Fruit fly (Drosophila melanogaster) whole organism, wandering third instar larva: ENCODE data around the gene Josd.
A peak's percentile ranks its signal among the peaks of the same experiment; 100 is the strongest.

Experiments used
- Abd-B ChIP-seq: fragments of >200 bp; optimal IDR thresholded peaks from 2 replicates; lab custom pipeline; 2017; ENCODE audit warnings: missing biosample characterization, missing genetic modification characterization
- CG32264 ChIP-seq: fragments of 200-800 bp; sonication (Bioruptor generic); optimal IDR thresholded peaks from 2 replicates; lab custom pipeline; 2016; ENCODE audit warnings: missing biosample characterization, missing genetic modification characterization
- CG9705 ChIP-seq: fragments of 200-800 bp; sonication (Bioruptor generic); optimal IDR thresholded peaks from 2 replicates; lab custom pipeline; 2018; ENCODE audit warnings: missing biosample characterization, mild to moderate bottlenecking, missing genetic modification characterization
- CrebA ChIP-seq: fragments of 200-800 bp; sonication (Bioruptor generic); optimal IDR thresholded peaks from 2 replicates; lab custom pipeline; 2016; ENCODE audit warnings: missing biosample characterization, mild to moderate bottlenecking, missing genetic modification characterization, borderline replicate concordance
- Dfd ChIP-seq: fragments of >200 bp; optimal IDR thresholded peaks from 2 replicates; lab custom pipeline; 2017; ENCODE audit warnings: missing biosample characterization, missing genetic modification characterization
- Dif ChIP-seq: fragments of 200-275, 200-300 bp; sonication (Bioruptor generic); optimal IDR thresholded peaks from 2 replicates; lab custom pipeline; 2018; ENCODE audit warnings: missing biosample characterization, missing genetic modification characterization; ENCODE audit not compliant: partially characterized antibody
- GATAd ChIP-seq: sonication (Bioruptor generic); optimal IDR thresholded peaks from 2 replicates; lab custom pipeline; 2016; ENCODE audit warnings: missing biosample characterization, missing genetic modification characterization
- HLH106 ChIP-seq: fragments of 200-800 bp; optimal IDR thresholded peaks from 3 replicates; lab custom pipeline; 2019; ENCODE audit warnings: missing biosample characterization, mild to moderate bottlenecking, missing genetic modification characterization, moderate library complexity
- Hnf4 ChIP-seq: fragments of 200-800 bp; sonication (Bioruptor generic); optimal IDR thresholded peaks from 2 replicates; lab custom pipeline; 2016; ENCODE audit warnings: missing biosample characterization, mild to moderate bottlenecking, missing genetic modification characterization
- Hr78 ChIP-seq: fragments of >200 bp; optimal IDR thresholded peaks from 2 replicates; lab custom pipeline; 2017; ENCODE audit warnings: missing biosample characterization, missing genetic modification characterization
- Hr83 ChIP-seq: fragments of 200-300 bp; sonication (Bioruptor generic); optimal IDR thresholded peaks from 2 replicates; lab custom pipeline; 2016; ENCODE audit warnings: missing biosample characterization, mild to moderate bottlenecking, missing genetic modification characterization, moderate library complexity; ENCODE audit not compliant: poor library complexity, severe bottlenecking
- Jra ChIP-seq: sonication (Bioruptor generic); optimal IDR thresholded peaks from 2 replicates; lab custom pipeline; 2016; ENCODE audit warnings: missing biosample characterization, missing genetic modification characterization
- Mio ChIP-seq: sonication (Bioruptor generic); optimal IDR thresholded peaks from 2 replicates; lab custom pipeline; 2016; ENCODE audit warnings: missing biosample characterization, missing genetic modification characterization
- Myc ChIP-seq: fragments of >200 bp; optimal IDR thresholded peaks from 2 replicates; lab custom pipeline; 2017
- N ChIP-seq: fragments of >200 bp; optimal IDR thresholded peaks from 2 replicates; lab custom pipeline; 2018; ENCODE audit warnings: missing biosample characterization, missing external identifiers, missing genetic modification characterization
- OdsH ChIP-seq: fragments of 200-800 bp; sonication (Bioruptor generic); optimal IDR thresholded peaks from 2 replicates; lab custom pipeline; 2016; ENCODE audit warnings: missing biosample characterization, mild to moderate bottlenecking, missing genetic modification characterization
- Rel ChIP-seq, 2 experiments: fragments of 200-800 bp; sonication (Bioruptor generic) in 1 of 2; optimal IDR thresholded peaks; 2 replicates in 1 of 2; 3 replicates in 1 of 2; lab custom pipeline; 2016 to 2019; ENCODE audit warnings: mild to moderate bottlenecking in 2 of 2, missing biosample characterization in 2 of 2, missing genetic modification characterization in 2 of 2, moderate library complexity in 1 of 2
- Sp1 ChIP-seq: fragments of 200-800 bp; sonication (Bioruptor generic); optimal IDR thresholded peaks from 3 replicates; lab custom pipeline; 2019; ENCODE audit warnings: missing biosample characterization, mild to moderate bottlenecking, missing genetic modification characterization, moderate library complexity
- Vsx2 ChIP-seq: fragments of 200-300, 225-300 bp; sonication (Bioruptor generic); optimal IDR thresholded peaks from 2 replicates; lab custom pipeline; 2018; ENCODE audit warnings: missing biosample characterization, missing genetic modification characterization; ENCODE audit not compliant: partially characterized antibody
- br ChIP-seq: fragments of 200-800 bp; sonication (Bioruptor generic); optimal IDR thresholded peaks from 2 replicates; lab custom pipeline; 2016; ENCODE audit warnings: missing biosample characterization, missing genetic modification characterization
- brk ChIP-seq: fragments of 200-800 bp; sonication (Bioruptor generic); optimal IDR thresholded peaks from 2 replicates; lab custom pipeline; 2016; ENCODE audit warnings: missing biosample characterization, mild to moderate bottlenecking, missing genetic modification characterization
- dl ChIP-seq, 2 experiments: fragments of 175-275, 200-275 bp in 1 of 2; fragments of 200-275 bp in 1 of 2; sonication (Bioruptor generic); optimal IDR thresholded peaks; lab custom pipeline; 2018; ENCODE audit warnings: mild to moderate bottlenecking in 2 of 2, missing biosample characterization in 2 of 2, missing genetic modification characterization in 2 of 2, moderate library complexity in 2 of 2; ENCODE audit not compliant: partially characterized antibody in 2 of 2, insufficient read depth in 1 of 2
- ey ChIP-seq: fragments of 200-800 bp; sonication (Bioruptor generic); optimal IDR thresholded peaks from 2 replicates; lab custom pipeline; 2016; ENCODE audit warnings: missing biosample characterization, missing genetic modification characterization
- foxo ChIP-seq, 2 experiments: fragments of 200-800 bp; sonication (Bioruptor generic); optimal IDR thresholded peaks; 2 replicates in 1 of 2; 3 replicates in 1 of 2; lab custom pipeline; 2016 to 2017; ENCODE audit warnings: missing biosample characterization in 2 of 2, missing genetic modification characterization in 2 of 2
- fru ChIP-seq: fragments of 200-800 bp; sonication (Bioruptor generic); optimal IDR thresholded peaks from 3 replicates; lab custom pipeline; 2016; ENCODE audit warnings: missing biosample characterization, mild to moderate bottlenecking, missing genetic modification characterization
- h ChIP-seq: fragments of 200-800 bp; sonication (Bioruptor generic); optimal IDR thresholded peaks from 3 replicates; lab custom pipeline; 2016; ENCODE audit warnings: missing biosample characterization, mild to moderate bottlenecking, missing genetic modification characterization
- jim ChIP-seq: fragments of 175-275, 200-325 bp; sonication (Bioruptor generic); optimal IDR thresholded peaks from 2 replicates; lab custom pipeline; 2016; ENCODE audit warnings: missing biosample characterization, mild to moderate bottlenecking, missing genetic modification characterization
- lola ChIP-seq: fragments of >200 bp; optimal IDR thresholded peaks from 2 replicates; lab custom pipeline; 2017; ENCODE audit warnings: missing biosample characterization, missing genetic modification characterization
- pan ChIP-seq: fragments of >200 bp; optimal IDR thresholded peaks from 2 replicates; lab custom pipeline; 2017
- psq ChIP-seq: fragments of 200-800 bp; sonication (Bioruptor generic); optimal IDR thresholded peaks from 3 replicates; lab custom pipeline; 2017; ENCODE audit warnings: missing biosample characterization, mild to moderate bottlenecking, missing genetic modification characterization, moderate library complexity
- rgr ChIP-seq: fragments of 200-800 bp; sonication (Bioruptor generic); optimal IDR thresholded peaks from 3 replicates; lab custom pipeline; 2016; ENCODE audit warnings: missing biosample characterization, mild to moderate bottlenecking, missing genetic modification characterization
- sage ChIP-seq: fragments of 200-800 bp; sonication (Bioruptor generic); optimal IDR thresholded peaks from 2 replicates; lab custom pipeline; 2016; ENCODE audit warnings: missing biosample characterization, mild to moderate bottlenecking, missing genetic modification characterization
- sv ChIP-seq: fragments of 200-800 bp; sonication (Bioruptor generic); optimal IDR thresholded peaks from 3 replicates; lab custom pipeline; 2016; ENCODE audit warnings: missing biosample characterization, missing genetic modification characterization
- usp ChIP-seq: fragments of >200 bp; optimal IDR thresholded peaks from 2 replicates; lab custom pipeline; 2017; ENCODE audit warnings: missing biosample characterization, missing genetic modification characterization
- woc ChIP-seq: sonication (Bioruptor generic); optimal IDR thresholded peaks from 2 replicates; lab custom pipeline; 2016; ENCODE audit warnings: missing biosample characterization, mild to moderate bottlenecking, missing genetic modification characterization

Gene Josd

DNA sequence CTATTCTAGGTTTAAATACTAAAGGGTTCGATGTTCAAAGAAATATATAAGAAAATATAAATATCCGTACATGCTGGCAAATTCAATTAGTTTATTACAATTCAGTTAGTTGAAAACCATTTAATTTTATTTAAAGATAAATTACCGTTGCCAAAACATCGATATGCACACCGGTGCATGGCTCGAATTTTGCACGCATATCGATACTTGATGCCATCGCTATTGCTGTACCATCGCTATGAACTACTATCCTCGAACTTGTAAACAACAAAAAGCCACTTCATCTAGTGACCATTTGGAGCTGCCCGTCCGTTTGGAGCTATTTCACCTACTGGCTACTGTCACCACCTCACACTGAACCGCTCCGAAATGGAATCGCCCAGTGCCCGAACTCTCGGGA is at the start of gene Josd:
Josd (plus strand) TSS at position 270 of the 400 bp plus-strand sequence.
- TF ChIP-seq Rel (GFP tag; optimal IDR thresholded peaks at IDR 0.05; lab: Kevin White, UChicago) (no peak), Rel (tag; optimal IDR thresholded peaks at IDR 0.05; lab: Kevin White, UChicago) (peak; percentile 67), foxo (GFP tag; optimal IDR thresholded peaks at IDR 0.05; lab: Kevin White, UChicago) (peak in 1 of 2 experiments; percentile 11), Abd-B (GFP tag; lab: Kevin White, UChicago) (no peak), sage (GFP tag; lab: Kevin White, UChicago) (no peak), rgr (GFP tag; lab: Kevin White, UChicago) (peak; percentile 11), h (peak; percentile 17), jim (GFP tag; lab: Kevin White, UChicago) (no peak), woc (peak; percentile 36), Hnf4 (peak; percentile 10), Hr83 (GFP tag; lab: Kevin White, UChicago) (peak; percentile 24)

DNA sequence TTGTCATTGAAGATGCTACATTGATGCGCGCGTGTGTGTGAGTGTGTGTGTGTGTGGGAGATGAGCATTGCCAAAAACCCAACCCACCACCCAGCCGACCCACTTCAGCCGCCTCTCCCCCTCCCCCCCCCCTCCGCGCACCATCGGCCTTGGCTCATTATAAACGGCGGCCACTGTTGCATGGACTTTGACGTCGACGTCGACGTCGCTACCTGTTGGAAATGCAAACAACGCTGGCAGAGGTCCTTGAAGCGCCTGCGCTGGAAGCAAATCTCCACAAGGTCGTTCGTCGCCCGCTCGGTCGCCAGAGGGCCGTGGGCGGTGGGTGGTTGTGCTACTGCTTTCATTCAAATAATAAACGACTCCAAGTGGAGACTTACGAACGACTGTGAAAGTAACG is 44.3 kb upstream of the Josd start:
- peak; percentile 90 for TF ChIP-seq Dfd (GFP tag; lab: Kevin White, UChicago)
- no peak for TF ChIP-seq sv (GFP tag; lab: Kevin White, UChicago)

DNA sequence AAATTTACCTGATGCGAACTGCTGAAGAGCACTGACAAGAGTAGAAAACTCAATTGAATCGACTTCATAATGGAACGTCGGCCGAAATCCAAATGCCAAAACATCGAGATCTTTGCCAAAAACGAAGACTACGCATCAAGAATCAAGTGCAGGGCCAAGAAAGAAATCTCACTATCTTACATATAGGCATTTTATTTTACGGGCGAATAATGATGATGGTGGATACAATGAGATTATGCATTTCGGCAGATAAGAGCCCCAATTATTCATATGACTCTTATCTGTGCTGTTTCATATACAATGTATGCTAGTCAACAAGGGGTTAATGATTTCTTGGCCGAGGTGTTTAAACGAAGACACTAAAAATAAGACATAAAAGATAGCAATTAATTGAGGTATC is 41.7 kb upstream of the Josd start, which contains the start of gene Btnd:
Btnd (minus strand) TSS at position 101 of the 400 bp plus-strand sequence.
- TF ChIP-seq jim (GFP tag; lab: Kevin White, UChicago) (no peak), Rel (GFP tag; optimal IDR thresholded peaks at IDR 0.05; lab: Kevin White, UChicago) (no peak), Rel (tag; optimal IDR thresholded peaks at IDR 0.05; lab: Kevin White, UChicago) (no peak), dl (GFP tag; optimal IDR thresholded peaks at IDR 0.05; lab: Kevin White, UChicago; ENCODE audit: insufficient read depth in 1 of 2, partially characterized antibody in 2 of 2) (no peak), CG9705 (GFP tag; lab: Kevin White, UChicago) (no peak), Mio (GFP tag; lab: Kevin White, UChicago) (no peak), sv (GFP tag; lab: Kevin White, UChicago) (no peak), h (no peak), lola (no peak), rgr (GFP tag; lab: Kevin White, UChicago) (no peak), woc (no peak), HLH106 (no peak), Abd-B (GFP tag; lab: Kevin White, UChicago) (no peak), Vsx2 (GFP tag; lab: Kevin White, UChicago) (no peak), Hr78 (GFP tag; lab: Kevin White, UChicago) (no peak), usp (GFP tag; lab: Kevin White, UChicago) (no peak), br (GFP tag; lab: Kevin White, UChicago) (no peak), Jra (GFP tag; lab: Kevin White, UChicago) (no peak)
- TF ChIP-seq, all 38 proteins: peak for 0

DNA sequence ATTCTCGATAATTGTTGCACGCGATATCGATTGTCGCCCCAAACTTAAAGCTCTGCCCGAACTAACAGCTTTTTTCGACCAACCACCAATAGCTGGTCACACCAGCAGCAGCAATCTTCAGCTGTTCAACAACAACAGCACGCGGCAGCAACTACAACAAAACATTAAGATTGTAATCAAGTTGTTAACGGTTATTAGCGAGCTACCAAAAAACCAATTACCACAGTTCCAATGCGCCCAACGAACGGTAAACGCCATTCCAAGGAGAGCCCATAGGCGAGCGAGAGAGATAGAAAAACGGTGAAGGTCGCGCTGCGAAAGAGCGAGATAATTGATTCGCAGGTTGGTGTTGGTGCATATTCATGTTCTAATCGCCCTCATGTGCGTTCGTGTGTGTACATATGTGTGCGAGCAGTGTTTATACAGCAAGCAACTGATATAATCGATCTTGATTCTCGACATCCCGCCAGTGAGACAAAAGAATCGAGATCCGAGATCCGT is 41.1 kb upstream of the Josd start, which contains the start of gene Efr:
Efr (plus strand) TSS at position 113 of the 501 bp plus-strand sequence.
- TF ChIP-seq OdsH (GFP tag; lab: Kevin White, UChicago) (no peak), jim (GFP tag; lab: Kevin White, UChicago) (no peak), HLH106 (no peak), Vsx2 (GFP tag; lab: Kevin White, UChicago) (no peak), Dif (GFP tag; lab: Kevin White, UChicago) (no peak)

DNA sequence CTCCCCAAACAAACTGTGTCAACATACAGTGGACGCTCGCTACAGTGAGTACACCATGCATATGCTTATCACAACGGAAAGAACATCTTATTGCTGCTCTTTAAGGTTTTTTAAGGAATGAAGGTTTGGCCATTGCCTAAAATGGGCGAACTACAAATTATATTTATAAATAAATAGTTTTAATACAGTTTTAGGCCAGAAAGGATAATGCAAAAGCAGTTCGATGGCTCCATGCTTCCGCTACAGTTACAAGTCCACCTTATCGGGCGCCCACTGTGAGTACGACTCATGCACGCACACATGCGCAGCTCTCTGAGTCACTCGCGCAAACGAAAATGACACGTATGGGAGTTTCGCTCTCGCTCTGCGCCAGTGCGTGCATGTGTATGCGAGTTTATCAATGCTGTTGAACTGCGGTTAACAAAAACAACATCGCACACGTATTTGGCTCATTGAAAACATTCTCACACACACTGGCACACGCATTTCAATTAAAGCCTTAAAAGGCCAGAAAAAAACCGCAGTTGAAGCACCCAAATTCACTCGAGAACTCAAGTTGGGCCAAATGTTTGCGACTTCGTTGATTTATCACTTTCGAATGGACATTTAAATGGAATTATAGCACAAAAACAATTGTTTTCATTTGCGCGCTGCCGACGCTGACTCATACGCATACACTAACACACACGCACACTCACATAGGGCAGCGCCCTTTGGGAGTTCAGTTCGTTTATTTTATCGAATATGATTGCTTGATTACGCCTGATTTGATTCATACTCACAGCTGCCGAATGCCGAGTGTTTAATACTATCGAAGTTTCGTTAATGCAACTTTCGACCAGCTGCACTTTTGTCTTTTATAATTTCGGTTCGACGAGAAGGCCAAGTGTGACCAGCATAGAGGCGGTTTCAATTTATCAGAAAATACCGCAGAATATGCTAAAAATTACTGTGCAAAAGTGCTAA is 36.5 kb upstream of the Josd start, which contains the start of gene sqh:
sqh (minus strand) TSS at position 916 of the 966 bp plus-strand sequence.
- TF ChIP-seq GATAd (GFP tag; lab: Kevin White, UChicago) (no peak), Rel (GFP tag; optimal IDR thresholded peaks at IDR 0.05; lab: Kevin White, UChicago) (peak; percentile 79), Rel (tag; optimal IDR thresholded peaks at IDR 0.05; lab: Kevin White, UChicago) (peak; percentile 70), Sp1 (GFP tag; lab: Kevin White, UChicago) (peak; percentile 91), Hnf4 (peak; percentile 82), OdsH (GFP tag; lab: Kevin White, UChicago) (peak; percentile 90), dl (GFP tag; optimal IDR thresholded peaks at IDR 0.05; lab: Kevin White, UChicago; ENCODE audit: insufficient read depth in 1 of 2, partially characterized antibody in 2 of 2) (no peak), Jra (GFP tag; lab: Kevin White, UChicago) (peak; percentile 97), fru (GFP tag; lab: Kevin White, UChicago) (peak; percentile 82), Hr83 (GFP tag; lab: Kevin White, UChicago) (peak; percentile 66), ey (peak; percentile 82), pan (lab: Kevin White, UChicago) (no peak), CG32264 (GFP tag; lab: Kevin White, UChicago) (peak; percentile 45), Dfd (GFP tag; lab: Kevin White, UChicago) (no peak), usp (GFP tag; lab: Kevin White, UChicago) (no peak), foxo (GFP tag; optimal IDR thresholded peaks at IDR 0.05; lab: Kevin White, UChicago) (peak in 1 of 2 experiments; percentile 91), brk (GFP tag; lab: Kevin White, UChicago) (peak; percentile 84), psq (GFP tag; lab: Kevin White, UChicago) (peak; percentile 85), lola (no peak), N (GFP tag; lab: Kevin White, UChicago) (peak; percentile 26), sv (GFP tag; lab: Kevin White, UChicago) (peak; percentile 81), CG9705 (GFP tag; lab: Kevin White, UChicago) (peak; percentile 85), Myc (lab: Kevin White, UChicago) (no peak), CrebA (no peak), rgr (GFP tag; lab: Kevin White, UChicago) (peak; percentile 89)
